Worm (Caenorhabditis elegans) whole organism, L1 larva: ENCODE data around the gene M163.1.
A peak's percentile ranks its signal among the peaks of the same experiment; 100 is the strongest.

Experiments used
- alr-1 ChIP-seq: fragments of 200-800 bp; sonication (Bioruptor generic); optimal IDR thresholded peaks from 2 replicates; lab custom pipeline; 2018; ENCODE audit warnings: borderline replicate concordance, mild to moderate bottlenecking, missing genetic modification characterization, missing compliant biosample characterization
- ama-1 ChIP-seq: fragments of 150-350 bp; optimal IDR thresholded peaks from 2 replicates; lab custom pipeline; 2014
- ceh-82 ChIP-seq, 3 experiments: fragments of 150-350 bp in 1 of 3; sonication (generic microtip) in 2 of 3; optimal IDR thresholded peaks; 2 replicates each; lab custom pipeline; 2014 to 2017; ENCODE audit warnings: missing biosample characterization in 3 of 3, missing genetic modification characterization in 3 of 3
- fkh-10 ChIP-seq: sonication (generic microtip); optimal IDR thresholded peaks from 2 replicates; lab custom pipeline; 2017; ENCODE audit warnings: missing biosample characterization, missing genetic modification reagents, missing genetic modification characterization
- isw-1 ChIP-seq: fragments of 200-800 bp; sonication (Bioruptor generic); IDR thresholded peaks from 2 replicates; pipeline ENCODE4 v1.3.6; 2022; ENCODE audit warnings: missing genetic modification characterization, missing compliant biosample characterization
- lin-15B ChIP-seq: fragments of 150-350 bp; sonication (generic microtip); optimal IDR thresholded peaks from 3 replicates; lab custom pipeline; 2014; ENCODE audit warnings: missing biosample characterization, missing genetic modification characterization
- lin-35 ChIP-seq, 2 experiments: fragments of 150-350 bp; optimal IDR thresholded peaks; 2 replicates each; lab custom pipeline; 2014; ENCODE audit warnings: missing biosample characterization in 2 of 2, missing genetic modification characterization in 2 of 2, missing genetic modification reagents in 2 of 2
- nhr-11 ChIP-seq: fragments of 150-350 bp; optimal IDR thresholded peaks from 2 replicates; lab custom pipeline; 2014; ENCODE audit warnings: missing biosample characterization, missing genetic modification characterization
- nhr-20 ChIP-seq: sonication (generic microtip); optimal IDR thresholded peaks from 2 replicates; lab custom pipeline; 2016; ENCODE audit warnings: mild to moderate bottlenecking, missing genetic modification characterization, missing compliant biosample characterization
- nhr-90 ChIP-seq: sonication (generic microtip); optimal IDR thresholded peaks from 2 replicates; lab custom pipeline; 2016; ENCODE audit warnings: mild to moderate bottlenecking, missing genetic modification characterization, missing compliant biosample characterization; ENCODE audit not compliant: poor library complexity
- snpc-4 ChIP-seq: fragments of 150-350 bp; optimal IDR thresholded peaks from 2 replicates; lab custom pipeline; 2014; ENCODE audit warnings: missing biosample characterization, missing genetic modification characterization
- unc-130 ChIP-seq: fragments of 150-350 bp; optimal IDR thresholded peaks from 2 replicates; lab custom pipeline; 2017; ENCODE audit warnings: missing biosample characterization, missing genetic modification characterization, inconsistent platforms
- unc-62 ChIP-seq: fragments of 150-350 bp; optimal IDR thresholded peaks from 2 replicates; lab custom pipeline; 2014; ENCODE audit warnings: missing biosample characterization, missing genetic modification reagents, missing genetic modification characterization

DNA sequence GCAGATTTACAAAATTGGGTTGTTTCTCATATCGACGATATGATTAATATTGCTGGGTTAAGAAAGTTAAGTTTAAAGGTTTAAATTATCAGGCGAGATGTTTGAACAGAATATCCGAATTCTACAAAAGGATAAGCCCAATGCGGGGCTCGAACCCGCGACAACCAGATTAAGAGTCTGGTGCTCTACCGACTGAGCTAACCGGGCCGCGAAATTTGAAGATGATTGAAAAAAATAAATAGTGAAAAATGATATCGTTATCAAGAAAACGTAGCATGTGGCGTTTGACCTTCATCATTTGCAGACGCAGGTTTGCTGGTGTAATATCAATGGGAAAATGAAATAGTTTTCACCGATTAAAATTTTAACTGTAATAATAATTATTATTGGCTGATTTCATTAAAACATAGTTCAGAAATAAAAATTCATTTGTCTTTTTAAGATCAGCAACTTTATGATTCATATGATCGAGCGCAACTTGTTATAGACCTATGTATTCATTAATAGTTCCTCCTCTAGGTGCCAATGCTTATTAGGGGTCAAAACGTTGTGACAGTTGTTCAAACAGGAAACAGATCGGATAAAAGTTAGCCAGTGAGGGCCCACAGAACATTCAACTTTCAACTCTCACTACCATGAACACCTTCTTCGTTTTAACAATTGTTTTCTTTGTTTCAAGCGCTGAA, 24.7 kb downstream of the M163.1 start, which contains the start of gene M163.11:
- no peak for TF ChIP-seq ama-1 (lab: Kevin White, UChicago)
- TF ChIP-seq nhr-90 (tag; lab: Kevin White, UChicago): peak; percentile 54
- TF ChIP-seq unc-130 (tag; lab: Kevin White, UChicago): no peak
- no peak for TF ChIP-seq unc-62 (GFP tag; lab: Kevin White, UChicago)
- peak in 1 of 2 experiments; percentile 40 for TF ChIP-seq lin-35 (GFP tag; optimal IDR thresholded peaks at IDR 0.05; lab: Kevin White, UChicago)
- TF ChIP-seq alr-1: no peak
- TF ChIP-seq nhr-20 (tag; lab: Kevin White, UChicago): peak; percentile 55
- no peak for TF ChIP-seq fkh-10 (GFP tag; lab: Kevin White, UChicago)
- TF ChIP-seq lin-15B (tag; lab: Kevin White, UChicago): no peak
- TF ChIP-seq ceh-82 (tag; optimal IDR thresholded peaks at IDR 0.05; lab: Kevin White, UChicago): no peak
- peak; percentile 49 for TF ChIP-seq snpc-4
- TF ChIP-seq isw-1: no peak
- no peak for TF ChIP-seq nhr-11 (tag; lab: Kevin White, UChicago)
